Fruit fly (Drosophila melanogaster): Measurements from ENCODE around the gene CG33523.
A peak's percentile ranks its signal among the peaks of the same experiment; 100 is the strongest.

CG33523 gene

dm6 chr3L:5893063-5893462, 30.6 kb upstream of the CG33523 start:
- TF ChIP-seq CG1620 (GFP tag; optimal IDR thresholded peaks at IDR 0.05): no peak
- no peak for TF ChIP-seq toe (GFP tag; optimal IDR thresholded peaks at IDR 0.05)
- no peak for TF ChIP-seq tj (GFP tag; optimal IDR thresholded peaks at IDR 0.05)
- TF ChIP-seq CG5204 (GFP tag; optimal IDR thresholded peaks at IDR 0.05): no peak
- no peak for TF ChIP-seq CG12768 (GFP tag; optimal IDR thresholded peaks at IDR 0.05)
- TF ChIP-seq Mnt (GFP tag; optimal IDR thresholded peaks at IDR 0.05): no peak
- no peak for TF ChIP-seq ovo (GFP tag; optimal IDR thresholded peaks at IDR 0.05)
- no peak for TF ChIP-seq bab1 (GFP tag; optimal IDR thresholded peaks at IDR 0.05)
- TF ChIP-seq CG7045 (GFP tag; optimal IDR thresholded peaks at IDR 0.05): no peak
- TF ChIP-seq Crg-1 (GFP tag; optimal IDR thresholded peaks at IDR 0.05): no peak
- no peak for TF ChIP-seq cic (GFP tag; optimal IDR thresholded peaks at IDR 0.05)
- TF ChIP-seq Clk (GFP tag; optimal IDR thresholded peaks at IDR 0.05): no peak
- no peak for TF ChIP-seq CG14711 (tag; optimal IDR thresholded peaks at IDR 0.05)

dm6 chr3L:5897228-5897688, 26.4 kb upstream of the CG33523 start, which contains the start of the genes PolE2 and CG5592:
Gene PolE2, minus strand, starts transcription at chr3L:5897435.
Gene CG5592, plus strand, starts transcription at chr3L:5897638.
- TF ChIP-seq CG11617 (GFP tag; optimal IDR thresholded peaks at IDR 0.05) (no peak), ovo (GFP tag; optimal IDR thresholded peaks at IDR 0.05) (no peak), Hr96 (GFP tag; optimal IDR thresholded peaks at IDR 0.05) (no peak), toe (GFP tag; optimal IDR thresholded peaks at IDR 0.05) (no peak), CG7101 (tag; optimal IDR thresholded peaks at IDR 0.05) (no peak), bab1 (GFP tag; optimal IDR thresholded peaks at IDR 0.05) (peak; percentile 21), Crg-1 (GFP tag; optimal IDR thresholded peaks at IDR 0.05) (no peak), cnc (optimal IDR thresholded peaks at IDR 0.05) (no peak)

- peak; percentile 98 for TF ChIP-seq Mnt (GFP tag; optimal IDR thresholded peaks at IDR 0.05)
- TF ChIP-seq kay (GFP tag; ENCODE audit: borderline replicate concordance): no peak
- TF ChIP-seq bab1 (GFP tag; optimal IDR thresholded peaks at IDR 0.05): no peak
These were observed 24.4 kb upstream of the CG33523 start, which contains the start of gene CG32409 for dm6 chr3L:5899305-5899704. Gene CG32409, plus strand, starts transcription at chr3L:5899528.

- TF ChIP-seq kay (GFP tag; ENCODE audit: borderline replicate concordance) (no peak), pad (GFP tag; optimal IDR thresholded peaks at IDR 0.05) (peak; percentile 50), Hr96 (GFP tag; optimal IDR thresholded peaks at IDR 0.05) (no peak), ovo (GFP tag; optimal IDR thresholded peaks at IDR 0.05) (peak; percentile 16)
These were observed 21.4 kb upstream of the CG33523 start, which contains the start of gene QC for dm6 chr3L:5902189-5902765. Gene QC, minus strand, starts transcription at chr3L:5902456.

dm6 chr3L:5903955-5904354, 19.7 kb upstream of the CG33523 start, which contains the start of gene CG32413:
Gene CG32413, minus strand, starts transcription at chr3L:5904055.
- TF ChIP-seq Mnt (GFP tag; optimal IDR thresholded peaks at IDR 0.05) (no peak), cnc (optimal IDR thresholded peaks at IDR 0.05) (no peak)

dm6 chr3L:5906599-5906998, 17.1 kb upstream of the CG33523 start, which contains the start of gene CG10486:
Gene CG10486, minus strand, starts transcription at chr3L:5906699.
- no peak for TF ChIP-seq cnc (optimal IDR thresholded peaks at IDR 0.05)
- no peak for TF ChIP-seq CG11617 (GFP tag; optimal IDR thresholded peaks at IDR 0.05)
- TF ChIP-seq CG5204 (GFP tag; optimal IDR thresholded peaks at IDR 0.05): no peak
- TF ChIP-seq pad (GFP tag; optimal IDR thresholded peaks at IDR 0.05): no peak
- TF ChIP-seq CG33017 (tag; optimal IDR thresholded peaks at IDR 0.05): no peak
- TF ChIP-seq CG7045 (GFP tag; optimal IDR thresholded peaks at IDR 0.05): no peak
- no peak for TF ChIP-seq Crg-1 (GFP tag; optimal IDR thresholded peaks at IDR 0.05)
- TF ChIP-seq CG7101 (tag; optimal IDR thresholded peaks at IDR 0.05): no peak

dm6 chr3L:5907077-5907476, 16.6 kb upstream of the CG33523 start, which contains the start of gene CG13288:
Gene CG13288, plus strand, starts transcription at chr3L:5907381.
- TF ChIP-seq CG1620 (GFP tag; optimal IDR thresholded peaks at IDR 0.05) (no peak), Crg-1 (GFP tag; optimal IDR thresholded peaks at IDR 0.05) (no peak), CG12768 (GFP tag; optimal IDR thresholded peaks at IDR 0.05) (no peak), Hr96 (GFP tag; optimal IDR thresholded peaks at IDR 0.05) (no peak), CG33017 (tag; optimal IDR thresholded peaks at IDR 0.05) (no peak), pad (GFP tag; optimal IDR thresholded peaks at IDR 0.05) (no peak), kay (GFP tag; ENCODE audit: borderline replicate concordance) (no peak), Clk (GFP tag; optimal IDR thresholded peaks at IDR 0.05) (no peak), Mnt (GFP tag; optimal IDR thresholded peaks at IDR 0.05) (no peak), toe (GFP tag; optimal IDR thresholded peaks at IDR 0.05) (no peak), CG7045 (GFP tag; optimal IDR thresholded peaks at IDR 0.05) (no peak), CG7101 (tag; optimal IDR thresholded peaks at IDR 0.05) (no peak), CG14711 (tag; optimal IDR thresholded peaks at IDR 0.05) (no peak), cnc (optimal IDR thresholded peaks at IDR 0.05) (no peak)

- TF ChIP-seq cic (GFP tag; optimal IDR thresholded peaks at IDR 0.05): peak; percentile 12
- no peak for TF ChIP-seq CG5204 (GFP tag; optimal IDR thresholded peaks at IDR 0.05)
These were observed 2.9 kb upstream of the CG33523 start for dm6 chr3L:5920778-5921177.
